Worm (Caenorhabditis elegans): ENCODE results near the gene F44A2.7.
A peak's percentile ranks its signal among the peaks of the same experiment; 100 is the strongest.

The F44A2.7 gene

ce11 chrV:9274127-9275042 lies 46.9 kb upstream of the F44A2.7 start:
- TF ChIP-seq mab-5 (tag; optimal IDR thresholded peaks at IDR 0.05): peak; percentile 14
- TF ChIP-seq unc-120 (tag; optimal IDR thresholded peaks at IDR 0.05; ENCODE audit: poor library complexity, severe bottlenecking): peak; percentile 5
- TF ChIP-seq blmp-1 (tag; optimal IDR thresholded peaks at IDR 0.05): no peak
- TF ChIP-seq unc-62 (GFP tag; optimal IDR thresholded peaks at IDR 0.05): peak; percentile 63

- TF ChIP-seq elt-1 (tag; optimal IDR thresholded peaks at IDR 0.05; ENCODE audit: borderline replicate concordance, insufficient read depth): no peak
- TF ChIP-seq snpc-4 (tag; optimal IDR thresholded peaks at IDR 0.05): no peak
- no peak for TF ChIP-seq sem-2 (GFP tag; optimal IDR thresholded peaks at IDR 0.05)
- no peak for TF ChIP-seq unc-62 (GFP tag; optimal IDR thresholded peaks at IDR 0.05)
- TF ChIP-seq mls-2 (tag; optimal IDR thresholded peaks at IDR 0.05): no peak
- no peak for TF ChIP-seq tbx-8 (GFP tag; optimal IDR thresholded peaks at IDR 0.05)
- no peak for TF ChIP-seq blmp-1 (tag; optimal IDR thresholded peaks at IDR 0.05)
- TF ChIP-seq nhr-2 (tag; optimal IDR thresholded peaks at IDR 0.05): no peak
- no peak for TF ChIP-seq unc-120 (tag; optimal IDR thresholded peaks at IDR 0.05; ENCODE audit: poor library complexity, severe bottlenecking)
- TF ChIP-seq zip-8 (tag; optimal IDR thresholded peaks at IDR 0.05): no peak
- TF ChIP-seq ham-2 (GFP tag; optimal IDR thresholded peaks at IDR 0.05): no peak
- TF ChIP-seq ztf-11 (tag; optimal IDR thresholded peaks at IDR 0.05): no peak
- no peak for TF ChIP-seq sptf-1 (tag; optimal IDR thresholded peaks at IDR 0.05)
- TF ChIP-seq cnd-1 (tag; optimal IDR thresholded peaks at IDR 0.05): no peak
- no peak for TF ChIP-seq hlh-1 (tag; optimal IDR thresholded peaks at IDR 0.05)
These were observed 39.2 kb upstream of the F44A2.7 start, which contains the start of gene hlh-10 for ce11 chrV:9282110-9282509. Gene hlh-10 (minus strand): TSS chrV:9282210.

DNA sequence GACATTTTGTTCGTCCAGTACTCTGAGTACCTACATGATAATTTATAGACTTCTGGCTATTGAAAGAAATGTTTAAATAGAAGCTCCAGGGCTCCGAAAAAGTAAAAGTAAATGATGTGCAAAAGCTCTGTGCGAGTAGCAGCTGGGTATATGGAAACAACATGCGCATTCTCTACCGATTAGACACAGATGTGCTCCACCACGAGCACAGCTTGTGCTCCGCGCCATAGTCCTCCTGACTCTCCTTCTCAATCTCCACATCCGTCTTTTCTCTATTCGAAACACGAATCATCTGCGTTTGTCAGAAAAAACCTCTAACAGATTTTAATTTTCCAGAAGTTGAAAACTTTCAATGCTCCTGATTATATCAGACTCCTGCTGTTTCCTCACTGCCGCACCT lies 37.8 kb upstream of the F44A2.7 start:
- no peak for TF ChIP-seq blmp-1 (tag; optimal IDR thresholded peaks at IDR 0.05)
- no peak for TF ChIP-seq M03D4.4 (tag; optimal IDR thresholded peaks at IDR 0.05)
- TF ChIP-seq sem-2 (GFP tag; optimal IDR thresholded peaks at IDR 0.05): no peak
- TF ChIP-seq nhr-28 (tag; optimal IDR thresholded peaks at IDR 0.05): no peak
- no peak for TF ChIP-seq elt-1 (tag; optimal IDR thresholded peaks at IDR 0.05; ENCODE audit: borderline replicate concordance, insufficient read depth)
- TF ChIP-seq ceh-39 (tag; optimal IDR thresholded peaks at IDR 0.05): no peak
- TF ChIP-seq ces-1 (GFP tag; optimal IDR thresholded peaks at IDR 0.05): no peak
- TF ChIP-seq drap-1 (GFP tag; optimal IDR thresholded peaks at IDR 0.05): no peak
- no peak for TF ChIP-seq lin-32 (GFP tag; optimal IDR thresholded peaks at IDR 0.05)
- no peak for TF ChIP-seq tbx-8 (GFP tag; optimal IDR thresholded peaks at IDR 0.05)
- TF ChIP-seq nhr-237 (tag; optimal IDR thresholded peaks at IDR 0.05): no peak
- no peak for TF ChIP-seq zip-8 (tag; optimal IDR thresholded peaks at IDR 0.05)
- TF ChIP-seq mls-2 (tag; optimal IDR thresholded peaks at IDR 0.05): no peak
- no peak for TF ChIP-seq ceh-83 (GFP tag; optimal IDR thresholded peaks at IDR 0.05)
- no peak for TF ChIP-seq snpc-4 (tag; optimal IDR thresholded peaks at IDR 0.05)
- no peak for TF ChIP-seq nhr-12 (tag; optimal IDR thresholded peaks at IDR 0.05)
- TF ChIP-seq mab-5 (tag; optimal IDR thresholded peaks at IDR 0.05): no peak
- no peak for TF ChIP-seq sptf-1 (tag; optimal IDR thresholded peaks at IDR 0.05)
- no peak for TF ChIP-seq unc-62 (GFP tag; optimal IDR thresholded peaks at IDR 0.05)

DNA sequence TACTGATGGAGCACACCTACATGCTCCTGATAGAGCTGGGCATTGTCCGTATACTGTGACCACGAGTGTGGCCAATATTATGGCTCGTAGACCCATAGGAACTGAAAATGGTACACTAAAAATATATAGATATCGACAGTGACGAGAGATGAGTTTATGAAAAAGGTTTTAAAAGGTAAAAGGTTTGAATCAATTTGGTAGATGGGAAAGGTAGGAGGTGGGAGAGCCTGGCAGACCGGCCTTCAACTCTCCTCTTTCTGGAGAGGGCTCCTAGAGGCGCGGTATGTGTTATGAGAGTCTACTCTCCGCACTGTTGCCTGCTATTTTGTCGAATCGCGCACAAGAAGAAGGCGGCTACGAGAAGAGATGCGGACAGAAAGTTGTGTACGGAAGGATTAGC lies 33.8 kb upstream of the F44A2.7 start, which contains the start of gene lron-2:
lron-2 (minus strand) TSS at position 101 of the 400 bp plus-strand sequence.
- no peak for TF ChIP-seq nhr-28 (tag; optimal IDR thresholded peaks at IDR 0.05)
- TF ChIP-seq nhr-237 (tag; optimal IDR thresholded peaks at IDR 0.05): no peak
- no peak for TF ChIP-seq ceh-43 (GFP tag; optimal IDR thresholded peaks at IDR 0.05)
- no peak for TF ChIP-seq nhr-2 (tag; optimal IDR thresholded peaks at IDR 0.05)
- no peak for TF ChIP-seq nhr-76 (tag; optimal IDR thresholded peaks at IDR 0.05)
- no peak for TF ChIP-seq ham-2 (GFP tag; optimal IDR thresholded peaks at IDR 0.05)
- no peak for TF ChIP-seq zip-8 (tag; optimal IDR thresholded peaks at IDR 0.05)
- no peak for TF ChIP-seq cnd-1 (tag; optimal IDR thresholded peaks at IDR 0.05)
- no peak for TF ChIP-seq mls-2 (tag; optimal IDR thresholded peaks at IDR 0.05)
- no peak for TF ChIP-seq lin-32 (GFP tag; optimal IDR thresholded peaks at IDR 0.05)
- TF ChIP-seq sem-2 (GFP tag; optimal IDR thresholded peaks at IDR 0.05): no peak
- no peak for TF ChIP-seq snpc-4 (tag; optimal IDR thresholded peaks at IDR 0.05)
- TF ChIP-seq ces-1 (GFP tag; optimal IDR thresholded peaks at IDR 0.05): no peak
- TF ChIP-seq blmp-1 (tag; optimal IDR thresholded peaks at IDR 0.05): no peak
- no peak for TF ChIP-seq bed-3 (GFP tag; optimal IDR thresholded peaks at IDR 0.05)
- no peak for TF ChIP-seq tbx-8 (GFP tag; optimal IDR thresholded peaks at IDR 0.05)
- no peak for TF ChIP-seq elt-1 (tag; optimal IDR thresholded peaks at IDR 0.05; ENCODE audit: borderline replicate concordance, insufficient read depth)

DNA sequence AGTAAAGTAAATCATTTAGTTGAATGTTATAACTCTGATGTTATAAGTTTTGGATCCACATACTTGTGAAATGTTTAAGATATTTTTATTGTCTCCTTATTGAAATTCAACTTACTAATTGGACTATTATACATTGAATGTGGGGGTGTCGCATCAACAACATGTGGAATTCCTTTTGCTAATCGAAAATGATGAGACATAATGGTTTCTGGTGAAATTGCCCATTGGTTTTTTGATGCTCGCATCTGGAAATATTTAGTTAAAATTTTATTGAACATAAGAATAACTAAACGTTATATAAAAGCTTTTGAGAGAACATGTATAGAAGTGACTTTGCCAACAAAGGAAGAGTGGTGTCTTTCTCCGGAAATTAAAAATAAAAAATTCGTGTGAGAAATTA lies 29.4 kb upstream of the F44A2.7 start, which contains the start of gene ZK682.7:
ZK682.7 (minus strand) TSS at position 247 of the 400 bp plus-strand sequence.
- no peak for TF ChIP-seq mep-1 (tag; optimal IDR thresholded peaks at IDR 0.05)
- TF ChIP-seq unc-39 (tag; optimal IDR thresholded peaks at IDR 0.05): no peak
- TF ChIP-seq blmp-1 (tag; optimal IDR thresholded peaks at IDR 0.05): no peak
- no peak for TF ChIP-seq mab-5 (tag; optimal IDR thresholded peaks at IDR 0.05)
- TF ChIP-seq nhr-2 (tag; optimal IDR thresholded peaks at IDR 0.05): no peak
- no peak for TF ChIP-seq ham-2 (GFP tag; optimal IDR thresholded peaks at IDR 0.05)
- TF ChIP-seq lin-13 (tag; optimal IDR thresholded peaks at IDR 0.05): no peak

Measured in whole organism, mixed stage, embryonic.